Worm (Caenorhabditis elegans) whole organism, L4 larva: Measurements from ENCODE around the gene mmad-1.

Source experiments
- F37D6.2 ChIP-seq: sonication (generic microtip); optimal IDR thresholded peaks from 2 replicates; lab custom pipeline; 2016; ENCODE audit warnings: mild to moderate bottlenecking, missing genetic modification characterization, missing compliant biosample characterization
- T26A8.4 ChIP-seq: fragments of 200-800 bp; sonication (Bioruptor generic); IDR thresholded peaks from 2 replicates; pipeline ENCODE4 v1.3.6; 2022; ENCODE audit warnings: missing genetic modification characterization, missing compliant biosample characterization
- Y105C5A.15 ChIP-seq: fragments of 200-800 bp; sonication (Bioruptor generic); IDR thresholded peaks from 2 replicates; pipeline ENCODE4 v1.3.6; 2022; ENCODE audit warnings: missing genetic modification characterization, missing compliant biosample characterization
- ama-1 ChIP-seq: fragments of 150-350 bp; optimal IDR thresholded peaks from 2 replicates; lab custom pipeline; 2014; ENCODE audit warnings: inconsistent platforms, mixed read lengths
- arid-1 ChIP-seq: fragments of 200-800 bp; sonication (Bioruptor generic); conservative IDR thresholded peaks from 2 replicates; pipeline ENCODE4 v1.3.6; 2022; ENCODE audit warnings: missing genetic modification reagents, missing genetic modification characterization, missing compliant biosample characterization
- ceh-20 ChIP-seq: fragments of 200-800 bp; sonication (Bioruptor generic); IDR thresholded peaks from 2 replicates; pipeline ENCODE4 v1.3.6; 2022; ENCODE audit warnings: missing genetic modification reagents, missing genetic modification characterization, missing compliant biosample characterization
- cey-2 ChIP-seq: sonication (generic microtip); optimal IDR thresholded peaks from 3 replicates; lab custom pipeline; 2017; ENCODE audit warnings: missing genetic modification characterization, mild to moderate bottlenecking, missing compliant biosample characterization, antibody characterized with exemption, borderline replicate concordance; ENCODE audit not compliant: insufficient read depth
- ctbp-1 ChIP-seq: fragments of 200-800 bp; sonication (Bioruptor generic); IDR thresholded peaks from 2 replicates; pipeline ENCODE4 v1.3.6; 2022; ENCODE audit warnings: missing genetic modification reagents, missing genetic modification characterization, missing compliant biosample characterization
- daf-16 ChIP-seq, 3 experiments: sonication (generic microtip); optimal IDR thresholded peaks; 2 replicates each; lab custom pipeline; 2016 to 2017; ENCODE audit warnings: missing genetic modification characterization in 3 of 3, missing genetic modification reagents in 3 of 3, mild to moderate bottlenecking in 2 of 3, missing compliant biosample characterization in 2 of 3, missing biosample characterization in 1 of 3, moderate library complexity in 1 of 3
- dmd-6 ChIP-seq: fragments of 200-800 bp; sonication (Bioruptor generic); IDR thresholded peaks from 2 replicates; pipeline ENCODE4 v1.3.6; 2022; ENCODE audit warnings: missing genetic modification reagents, missing genetic modification characterization, missing compliant biosample characterization
- dve-1 ChIP-seq: sonication (generic microtip); optimal IDR thresholded peaks from 2 replicates; lab custom pipeline; 2017; ENCODE audit warnings: antibody characterized with exemption, mild to moderate bottlenecking, missing genetic modification characterization, missing compliant biosample characterization; ENCODE audit not compliant: insufficient read depth
- hif-1 ChIP-seq, 2 experiments: sonication (generic microtip); optimal IDR thresholded peaks; 2 replicates each; lab custom pipeline; 2016 to 2017; ENCODE audit warnings: missing compliant biosample characterization in 2 of 2, missing genetic modification characterization in 2 of 2, missing genetic modification reagents in 2 of 2, missing genotype in 2 of 2, mild to moderate bottlenecking in 1 of 2
- hlh-11 ChIP-seq: fragments of 200-800 bp; sonication (Bioruptor generic); optimal IDR thresholded peaks from 2 replicates; lab custom pipeline; 2018; ENCODE audit warnings: mild to moderate bottlenecking, missing genetic modification characterization, missing compliant biosample characterization
- hlh-30 ChIP-seq: sonication (generic microtip); optimal IDR thresholded peaks from 2 replicates; lab custom pipeline; 2017; ENCODE audit warnings: antibody characterized with exemption, mild to moderate bottlenecking, missing genetic modification characterization, missing compliant biosample characterization; ENCODE audit not compliant: insufficient read depth
- hmg-1.1 ChIP-seq: fragments of 200-800 bp; sonication (Bioruptor generic); IDR thresholded peaks from 2 replicates; pipeline ENCODE4 v1.3.6; 2022; ENCODE audit warnings: missing genetic modification reagents, missing genetic modification characterization, missing compliant biosample characterization
- lim-7 ChIP-seq: fragments of 200-800 bp; sonication (Bioruptor generic); IDR thresholded peaks from 2 replicates; pipeline ENCODE4 v1.3.6; 2022; ENCODE audit warnings: missing genetic modification characterization, missing compliant biosample characterization
- lin-39 ChIP-seq: fragments of 150-350 bp; optimal IDR thresholded peaks from 2 replicates; lab custom pipeline; 2014; ENCODE audit warnings: missing biosample characterization, missing genetic modification reagents, missing genetic modification characterization
- lsy-2 ChIP-seq, 2 experiments: fragments of 150-350 bp in 1 of 2; sonication (generic microtip) in 1 of 2; optimal IDR thresholded peaks; 2 replicates each; lab custom pipeline; 2014 to 2017; ENCODE audit warnings: missing biosample characterization in 2 of 2, missing genetic modification characterization in 2 of 2
- madf-5 ChIP-seq, 2 experiments: fragments of 200-800 bp; sonication (Bioruptor generic); IDR thresholded peaks; 2 replicates each; pipeline ENCODE4 v1.3.6; 2022; ENCODE audit warnings: missing compliant biosample characterization in 2 of 2, missing genetic modification characterization in 2 of 2
- mdl-1 ChIP-seq, 2 experiments: fragments of 150-350 bp in 1 of 2; sonication (generic microtip) in 1 of 2; optimal IDR thresholded peaks; 2 replicates each; lab custom pipeline; 2014 to 2017; ENCODE audit warnings: missing biosample characterization in 2 of 2, missing genetic modification characterization in 2 of 2
- mdt-29 ChIP-seq: fragments of 200-800 bp; sonication (Bioruptor generic); IDR thresholded peaks from 2 replicates; pipeline ENCODE4 v1.3.6; 2022; ENCODE audit warnings: missing genetic modification reagents, missing genetic modification characterization, missing compliant biosample characterization
- mep-1 ChIP-seq: fragments of 150-350 bp; sonication (generic microtip); optimal IDR thresholded peaks from 3 replicates; lab custom pipeline; 2014; ENCODE audit warnings: missing biosample characterization, missing genetic modification characterization
- mes-2 ChIP-seq: sonication (generic microtip); optimal IDR thresholded peaks from 2 replicates; lab custom pipeline; 2016; ENCODE audit warnings: missing genotype, mild to moderate bottlenecking, missing genetic modification characterization, missing compliant biosample characterization; ENCODE audit not compliant: poor library complexity, severe bottlenecking
- mxl-3 ChIP-seq: fragments of 200-800 bp; sonication (Bioruptor generic); optimal IDR thresholded peaks from 2 replicates; lab custom pipeline; 2018; ENCODE audit warnings: mild to moderate bottlenecking, missing genetic modification characterization, missing compliant biosample characterization
- nhr-102 ChIP-seq: sonication (generic microtip); optimal IDR thresholded peaks from 2 replicates; lab custom pipeline; 2016; ENCODE audit warnings: mild to moderate bottlenecking, missing genetic modification characterization, moderate library complexity, missing compliant biosample characterization
- nhr-11 ChIP-seq: fragments of 150-350 bp; optimal IDR thresholded peaks from 2 replicates; lab custom pipeline; 2014; ENCODE audit warnings: missing biosample characterization, missing genetic modification characterization
- nhr-28 ChIP-seq: fragments of 150-350 bp; optimal IDR thresholded peaks from 2 replicates; lab custom pipeline; 2014; ENCODE audit warnings: missing biosample characterization, missing genetic modification characterization
- nhr-6 ChIP-seq: fragments of 150-350 bp; optimal IDR thresholded peaks from 2 replicates; lab custom pipeline; 2014; ENCODE audit warnings: missing biosample characterization, missing genetic modification characterization
- php-3 ChIP-seq: fragments of 200-800 bp; sonication (Bioruptor generic); IDR thresholded peaks from 2 replicates; pipeline ENCODE4 v1.3.6; 2022; ENCODE audit warnings: missing genetic modification reagents, missing genetic modification characterization, missing compliant biosample characterization
- rbr-2 ChIP-seq: sonication (generic microtip); optimal IDR thresholded peaks from 2 replicates; lab custom pipeline; 2016; ENCODE audit warnings: missing genotype, missing genetic modification characterization, missing compliant biosample characterization
- saeg-2 ChIP-seq: fragments of 200-800 bp; sonication (Bioruptor generic); IDR thresholded peaks from 2 replicates; pipeline ENCODE4 v1.3.6; 2022; ENCODE audit warnings: missing genetic modification reagents, missing genetic modification characterization, missing compliant biosample characterization
- set-16 ChIP-seq: fragments of 200-800 bp; sonication (Bioruptor generic); IDR thresholded peaks from 2 replicates; pipeline ENCODE4 v1.3.6; 2022; ENCODE audit warnings: missing genetic modification reagents, missing genetic modification characterization, missing compliant biosample characterization
- unc-62 ChIP-seq, 3 experiments: fragments of 150-350 bp in 1 of 3; sonication (generic microtip); optimal IDR thresholded peaks in 2 of 3; peaks in 1 of 3; 1 replicate in 1 of 3; 2 replicates in 2 of 3; lab custom pipeline; 2014 to 2017; ENCODE audit warnings: missing biosample characterization in 3 of 3, missing genetic modification characterization in 3 of 3, missing genetic modification reagents in 3 of 3, missing genotype in 1 of 3
- zfp-3 ChIP-seq: fragments of 200-800 bp; sonication (Bioruptor generic); conservative IDR thresholded peaks from 2 replicates; pipeline ENCODE4 v1.3.6; 2022; ENCODE audit warnings: missing genetic modification reagents, missing genetic modification characterization, missing compliant biosample characterization
- zip-11 ChIP-seq: fragments of 200-800 bp; sonication (Bioruptor generic); IDR thresholded peaks from 2 replicates; pipeline ENCODE4 v1.3.6; 2022; ENCODE audit warnings: missing genetic modification characterization, missing compliant biosample characterization
- zip-2 ChIP-seq: fragments of 150-350 bp; optimal IDR thresholded peaks from 2 replicates; lab custom pipeline; 2014; ENCODE audit warnings: missing biosample characterization, missing genetic modification characterization
- ztf-7 ChIP-seq: fragments of 150-350 bp; optimal IDR thresholded peaks from 2 replicates; lab custom pipeline; 2014; ENCODE audit warnings: missing biosample characterization, missing genetic modification characterization

Gene mmad-1

DNA sequence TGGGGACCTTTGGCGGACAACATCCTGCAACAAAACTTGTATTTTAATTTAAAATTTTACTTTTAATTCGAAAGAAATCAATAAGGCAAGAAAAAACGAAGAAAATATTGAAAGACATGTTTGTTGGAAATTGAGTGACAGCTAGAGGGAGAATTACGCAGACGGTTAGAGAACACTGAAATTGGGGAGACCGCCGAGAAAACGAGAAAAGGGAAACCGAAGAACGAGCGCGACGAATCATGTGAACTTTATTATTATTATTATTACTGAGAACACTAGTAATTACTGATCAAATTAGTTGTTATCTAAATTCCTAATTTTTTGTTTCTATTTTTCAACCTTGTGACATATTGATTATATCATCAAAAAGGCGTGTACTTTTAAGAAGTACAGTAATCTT lies at the start of gene mmad-1:
TSS of gene mmad-1 (minus strand) at position 24 of the 400 bp plus-strand sequence.
- peak; percentile 3 for TF ChIP-seq ztf-7 (tag; lab: Kevin White, UChicago)
- TF ChIP-seq rbr-2 (tag; lab: Kevin White, UChicago): peak; percentile 35
- peak; percentile 44; the same call in 1 of the 2 replicates for TF ChIP-seq mdt-29 (GFP tag; lab: Robert Waterston, UW)
- no peak for TF ChIP-seq lin-39 (tag; lab: Kevin White, UChicago)
- TF ChIP-seq F37D6.2 (tag; lab: Kevin White, UChicago): no peak
- no peak for TF ChIP-seq T26A8.4 (GFP tag; lab: Robert Waterston, UW)
- peak in 1 of 2 experiments; percentile 76 for TF ChIP-seq hif-1 (tag; optimal IDR thresholded peaks at IDR 0.05; lab: Kevin White, UChicago)
- 0 out of 2 replicates have a peak, but pooled peaks have one; percentile 55 for TF ChIP-seq ctbp-1
- peak in 1 of 2 experiments; percentile 46 for TF ChIP-seq unc-62 (GFP tag; optimal IDR thresholded peaks at IDR 0.05 in 1 of 2; lab: Kevin White, UChicago)
- no peak for TF ChIP-seq unc-62 (tag; optimal IDR thresholded peaks at IDR 0.05; lab: Kevin White, UChicago)
- TF ChIP-seq lsy-2 (tag; optimal IDR thresholded peaks at IDR 0.05; lab: Kevin White, UChicago): peak; percentile 19 to 64
- no peak for TF ChIP-seq cey-2 (tag; lab: Kevin White, UChicago)
- TF ChIP-seq php-3 (GFP tag; lab: Robert Waterston, UW): peak; percentile 63; the same call in 1 of the 2 replicates
- TF ChIP-seq mep-1 (tag; lab: Kevin White, UChicago): peak; percentile 47
- TF ChIP-seq daf-16 (GFP tag; optimal IDR thresholded peaks at IDR 0.05; lab: Kevin White, UChicago): peak in 1 of 2 experiments; percentile 16
- peak; percentile 87 for TF ChIP-seq daf-16 (tag; optimal IDR thresholded peaks at IDR 0.05; lab: Kevin White, UChicago)
- TF ChIP-seq dmd-6: peak; percentile 78
- peak; percentile 54 for TF ChIP-seq hmg-1.1 (GFP tag; lab: Robert Waterston, UW)
- TF ChIP-seq nhr-28 (tag; lab: Kevin White, UChicago): peak; percentile 58
- peak; percentile 44 for TF ChIP-seq nhr-102 (tag; lab: Kevin White, UChicago)
- peak; percentile 87 for TF ChIP-seq hlh-11 (tag; lab: Kevin White, UChicago)
- TF ChIP-seq ama-1 (lab: Kevin White, UChicago): peak; percentile 31
- TF ChIP-seq hlh-30 (tag; lab: Kevin White, UChicago): peak; percentile 84
- peak; percentile 43 for TF ChIP-seq mes-2
- TF ChIP-seq zip-2 (tag; lab: Kevin White, UChicago): no peak
- TF ChIP-seq mdl-1 (tag; optimal IDR thresholded peaks at IDR 0.05; lab: Kevin White, UChicago): peak in 1 of 2 experiments; percentile 62
- TF ChIP-seq Y105C5A.15: no peak
- peak; percentile 6 for TF ChIP-seq mxl-3 (GFP tag; lab: Kevin White, UChicago)
- peak; percentile 59 for TF ChIP-seq nhr-6 (tag; lab: Kevin White, UChicago)
- TF ChIP-seq arid-1: 0 out of 2 replicates have a peak, but pooled peaks have one; percentile 16
- no peak for TF ChIP-seq zip-11 (GFP tag; lab: Robert Waterston, UW)
- 0 out of 2 replicates have a peak, but pooled peaks have one; percentile 17 for TF ChIP-seq ceh-20 (GFP tag; lab: Robert Waterston, UW)
- 0 out of 2 replicates have a peak, but pooled peaks have one; percentile 35 for TF ChIP-seq zfp-3 (GFP tag; lab: Robert Waterston, UW)
- TF ChIP-seq nhr-11 (tag; lab: Kevin White, UChicago): peak; percentile 36
- TF ChIP-seq dve-1 (tag; lab: Kevin White, UChicago): peak; percentile 84

- peak; percentile 44; the same call in 1 of the 2 replicates for TF ChIP-seq set-16 (GFP tag; lab: Robert Waterston, UW)
- 0 out of 4 replicates have a peak, but pooled peaks of 1 of the 2 experiments have one; percentile 22 for TF ChIP-seq madf-5 (GFP tag; IDR thresholded peaks at IDR 0.05; lab: Robert Waterston, UW)
- peak; percentile 33; the same call in 1 of the 2 replicates for TF ChIP-seq hmg-1.1 (GFP tag; lab: Robert Waterston, UW)
- TF ChIP-seq saeg-2 (GFP tag; lab: Robert Waterston, UW): 0 out of 2 replicates have a peak, but pooled peaks have one; percentile 19
- 0 out of 2 replicates have a peak, but pooled peaks have one; percentile 48 for TF ChIP-seq lim-7 (GFP tag; lab: Robert Waterston, UW)
Observed at ce11 chrIII:13585136-13585535, 36.3 kb upstream of the mmad-1 start.
